Fruit fly (Drosophila melanogaster) whole organism, pupa: ENCODE measurements around the gene CG6179.
A peak's percentile ranks its signal among the peaks of the same experiment; 100 is the strongest.

ENCODE experiments used
- CG10348 ChIP-seq: fragments of 200-800 bp; sonication (Bioruptor generic); IDR thresholded peaks from 2 replicates; pipeline ENCODE4 v1.3.6; 2022; ENCODE audit warnings: missing biosample characterization, missing genetic modification characterization
- CG12605 ChIP-seq: fragments of 200-800 bp; sonication (Bioruptor generic); IDR thresholded peaks from 2 replicates; pipeline ENCODE4 v1.3.6; 2022; ENCODE audit warnings: missing biosample characterization, missing genetic modification characterization
- CG13204 ChIP-seq: fragments of 200-800 bp; sonication (Bioruptor generic); optimal IDR thresholded peaks from 2 replicates; lab custom pipeline; 2018; ENCODE audit warnings: missing biosample characterization, mild to moderate bottlenecking, missing genetic modification characterization, moderate library complexity
- CG14655 ChIP-seq: fragments of 200-800 bp; sonication (Bioruptor generic); optimal IDR thresholded peaks from 3 replicates; lab custom pipeline; 2017; ENCODE audit warnings: mild to moderate bottlenecking, missing biosample characterization, missing genetic modification reagents, missing genetic modification characterization
- CG15710 ChIP-seq: fragments of 200-800 bp; sonication (Bioruptor generic); optimal IDR thresholded peaks from 2 replicates; lab custom pipeline; 2018; ENCODE audit warnings: missing biosample characterization, mild to moderate bottlenecking, missing genetic modification characterization, moderate library complexity
- CG17806 ChIP-seq: fragments of 200-800 bp; sonication (Bioruptor generic); optimal IDR thresholded peaks from 2 replicates; lab custom pipeline; 2018; ENCODE audit warnings: missing biosample characterization, mild to moderate bottlenecking, missing genetic modification characterization, moderate library complexity
- CG32121 ChIP-seq: fragments of 200-800 bp; sonication (Bioruptor generic); IDR thresholded peaks from 2 replicates; pipeline ENCODE4 v1.3.6; 2022; ENCODE audit warnings: missing biosample characterization, missing genetic modification characterization
- CG34367 ChIP-seq: fragments of 200-800 bp; sonication (Bioruptor generic); optimal IDR thresholded peaks from 2 replicates; lab custom pipeline; 2018; ENCODE audit warnings: missing biosample characterization, mild to moderate bottlenecking, missing genetic modification characterization
- CG4496 ChIP-seq: fragments of 200-800 bp; sonication (Bioruptor generic); IDR thresholded peaks from 3 replicates; pipeline ENCODE4 v1.3.6; 2022; ENCODE audit warnings: missing biosample characterization, missing genetic modification characterization
- CG8159 ChIP-seq: fragments of 200-800 bp; sonication (Bioruptor generic); optimal IDR thresholded peaks from 3 replicates; lab custom pipeline; 2018; ENCODE audit warnings: missing biosample characterization, mild to moderate bottlenecking, missing genetic modification characterization, moderate library complexity
- CG8301 ChIP-seq: fragments of 200-800 bp; sonication (Bioruptor generic); optimal IDR thresholded peaks from 2 replicates; lab custom pipeline; 2018; ENCODE audit warnings: missing biosample characterization, mild to moderate bottlenecking, missing genetic modification characterization
- CG9948 ChIP-seq: fragments of 200-800 bp; sonication (Bioruptor generic); optimal IDR thresholded peaks from 2 replicates; lab custom pipeline; 2018; ENCODE audit warnings: missing biosample characterization, mild to moderate bottlenecking, missing genetic modification characterization, moderate library complexity
- D1 ChIP-seq: fragments of 200-800 bp; sonication (Bioruptor generic); optimal IDR thresholded peaks from 2 replicates; lab custom pipeline; 2018; ENCODE audit warnings: missing biosample characterization, mild to moderate bottlenecking, missing genetic modification characterization, moderate library complexity
- EcR ChIP-seq: fragments of 200-800 bp; sonication (Bioruptor generic); optimal IDR thresholded peaks from 3 replicates; lab custom pipeline; 2019; ENCODE audit warnings: missing biosample characterization, missing genetic modification characterization, mild to moderate bottlenecking, moderate library complexity, missing genetic modification reagents
- Ets98B ChIP-seq: fragments of 200-800 bp; sonication (Bioruptor generic); IDR thresholded peaks from 2 replicates; pipeline ENCODE4 v1.3.6; 2022; ENCODE audit warnings: missing biosample characterization, missing genetic modification characterization
- Pif1A ChIP-seq: fragments of 200-800 bp; sonication (Bioruptor generic); optimal IDR thresholded peaks from 3 replicates; lab custom pipeline; 2016; ENCODE audit warnings: missing biosample characterization, missing genetic modification characterization
- Pif1B ChIP-seq: fragments of 200-800 bp; sonication (Bioruptor generic); optimal IDR thresholded peaks from 3 replicates; lab custom pipeline; 2016; ENCODE audit warnings: missing biosample characterization, missing genetic modification characterization
- Snoo ChIP-seq: fragments of 200-800 bp; sonication (Bioruptor generic); optimal IDR thresholded peaks from 3 replicates; lab custom pipeline; 2017; ENCODE audit warnings: missing biosample characterization, mild to moderate bottlenecking, missing genetic modification characterization, inconsistent platforms
- fd96Ca ChIP-seq: fragments of 200-800 bp; sonication (Bioruptor generic); IDR thresholded peaks from 3 replicates; pipeline ENCODE4 v1.3.6; 2022; ENCODE audit warnings: missing biosample characterization, missing genetic modification characterization
- gl ChIP-seq: fragments of 200-800 bp; sonication (Bioruptor generic); optimal IDR thresholded peaks from 2 replicates; lab custom pipeline; 2018; ENCODE audit warnings: missing biosample characterization, mild to moderate bottlenecking, missing genetic modification characterization
- rn ChIP-seq: fragments of 200-800 bp; sonication (Bioruptor generic); IDR thresholded peaks from 2 replicates; pipeline ENCODE4 v1.3.6; 2022; ENCODE audit warnings: missing biosample characterization, missing genetic modification characterization

The CG6179 gene

dm6 chrX:18379791-18380190 lies at the start of gene CG6179, which contains the start of gene por:
Gene CG6179, plus strand, starts transcription at chrX:18380082.
Gene por, minus strand, starts transcription at chrX:18379854.
- TF ChIP-seq gl (tag; lab: Kevin White, UChicago) = no peak
- TF ChIP-seq CG10348 = no peak
- no peak for TF ChIP-seq CG4496 (GFP tag; lab: Robert Waterston, UW)
- no peak for TF ChIP-seq CG14655 (GFP tag; lab: Kevin White, UChicago)
- TF ChIP-seq CG15710 = no peak
- TF ChIP-seq rn (GFP tag; lab: Robert Waterston, UW) = no peak
- no peak for TF ChIP-seq CG12605
- no peak for TF ChIP-seq CG13204 (GFP tag; lab: Kevin White, UChicago)
- no peak for TF ChIP-seq Snoo (tag; lab: Kevin White, UChicago)
- TF ChIP-seq CG34367 (tag; lab: Kevin White, UChicago) = no peak
- TF ChIP-seq EcR (GFP tag; lab: Kevin White, UChicago) = no peak
- TF ChIP-seq fd96Ca (GFP tag; lab: Robert Waterston, UW) = no peak
- no peak for TF ChIP-seq D1
- TF ChIP-seq CG17806 (tag; lab: Kevin White, UChicago) = no peak
- no peak for TF ChIP-seq CG32121 (GFP tag; lab: Robert Waterston, UW)

dm6 chrX:18341014-18341413 lies 38.9 kb upstream of the CG6179 start:
- TF ChIP-seq CG8159 (tag; lab: Kevin White, UChicago) (peak; percentile 19), CG14655 (GFP tag; lab: Kevin White, UChicago) (no peak), Snoo (tag; lab: Kevin White, UChicago) (no peak), CG34367 (tag; lab: Kevin White, UChicago) (no peak), Pif1A (GFP tag; lab: Kevin White, UChicago) (no peak), fd96Ca (GFP tag; lab: Robert Waterston, UW) (no peak), CG32121 (GFP tag; lab: Robert Waterston, UW) (no peak), D1 (no peak)
- TF ChIP-seq, all 21 proteins: peak for 1

dm6 chrX:18347641-18348040 lies 32.2 kb upstream of the CG6179 start:
- no peak for TF ChIP-seq CG9948 (tag; lab: Kevin White, UChicago)
- TF ChIP-seq CG10348 = no peak

- TF ChIP-seq EcR (GFP tag; lab: Kevin White, UChicago) (no peak), CG8159 (tag; lab: Kevin White, UChicago) (no peak), CG4496 (GFP tag; lab: Robert Waterston, UW) (no peak), Ets98B (GFP tag; lab: Robert Waterston, UW) (no peak), CG12605 (no peak), rn (GFP tag; lab: Robert Waterston, UW) (no peak), CG14655 (GFP tag; lab: Kevin White, UChicago) (no peak), fd96Ca (GFP tag; lab: Robert Waterston, UW) (no peak), CG13204 (GFP tag; lab: Kevin White, UChicago) (no peak), CG17806 (tag; lab: Kevin White, UChicago) (no peak), CG9948 (tag; lab: Kevin White, UChicago) (no peak), gl (tag; lab: Kevin White, UChicago) (no peak), CG10348 (no peak), CG34367 (tag; lab: Kevin White, UChicago) (no peak), Pif1B (no peak), Snoo (tag; lab: Kevin White, UChicago) (no peak), Pif1A (GFP tag; lab: Kevin White, UChicago) (no peak), CG15710 (no peak), CG8301 (tag; lab: Kevin White, UChicago) (no peak), D1 (no peak)
- TF ChIP-seq, all 21 proteins: peak for 0
Observed at dm6 chrX:18350609-18351008, 29.3 kb upstream of the CG6179 start.

- peak; percentile 75 for TF ChIP-seq CG13204 (GFP tag; lab: Kevin White, UChicago)
- peak; percentile 25; the same call in 1 of the 3 replicates for TF ChIP-seq CG4496 (GFP tag; lab: Robert Waterston, UW)
- TF ChIP-seq CG32121 (GFP tag; lab: Robert Waterston, UW) = no peak
Observed at dm6 chrX:18356141-18356600, 23.7 kb upstream of the CG6179 start, which contains the start of gene kairos. Gene kairos, minus strand, starts transcription at chrX:18356191.

dm6 chrX:18357756-18358182 lies 22.1 kb upstream of the CG6179 start:
- no peak for TF ChIP-seq CG8301 (tag; lab: Kevin White, UChicago)
- TF ChIP-seq CG14655 (GFP tag; lab: Kevin White, UChicago) = peak; percentile 27
- TF ChIP-seq CG32121 (GFP tag; lab: Robert Waterston, UW) = no peak
- no peak for TF ChIP-seq CG8159 (tag; lab: Kevin White, UChicago)
- TF ChIP-seq gl (tag; lab: Kevin White, UChicago) = no peak
- no peak for TF ChIP-seq Pif1B
- TF ChIP-seq CG12605 = no peak
- no peak for TF ChIP-seq Ets98B (GFP tag; lab: Robert Waterston, UW)
- no peak for TF ChIP-seq CG17806 (tag; lab: Kevin White, UChicago)
- TF ChIP-seq CG4496 (GFP tag; lab: Robert Waterston, UW) = peak; percentile 52; the same call in 1 of the 3 replicates
- TF ChIP-seq CG13204 (GFP tag; lab: Kevin White, UChicago) = peak; percentile 73
- TF ChIP-seq Snoo (tag; lab: Kevin White, UChicago) = peak; percentile 43
- no peak for TF ChIP-seq CG34367 (tag; lab: Kevin White, UChicago)
- 0 out of 3 replicates have a peak, but pooled peaks have one; percentile 18 for TF ChIP-seq fd96Ca (GFP tag; lab: Robert Waterston, UW)
- no peak for TF ChIP-seq CG15710
- TF ChIP-seq CG10348 = no peak
- no peak for TF ChIP-seq CG9948 (tag; lab: Kevin White, UChicago)
- TF ChIP-seq rn (GFP tag; lab: Robert Waterston, UW) = no peak
- TF ChIP-seq D1 = no peak
